Worm (Caenorhabditis elegans) whole organism, L1 larva: ENCODE measurements around the gene egl-38.

ENCODE experiments used
- C16A3.4 ChIP-seq: fragments of 150-350 bp; optimal IDR thresholded peaks from 2 replicates; lab custom pipeline; 2014; ENCODE audit warnings: missing biosample characterization, missing genetic modification characterization
- F16B12.6 ChIP-seq: fragments of 150-350 bp; optimal IDR thresholded peaks from 2 replicates; lab custom pipeline; 2014; ENCODE audit warnings: missing biosample characterization, missing genetic modification characterization
- ama-1 ChIP-seq: fragments of 150-350 bp; optimal IDR thresholded peaks from 2 replicates; lab custom pipeline; 2014
- dpl-1 ChIP-seq, 3 experiments: fragments of 150-350 bp in 2 of 3; sonication (generic microtip) in 1 of 3; optimal IDR thresholded peaks; 2 replicates each; lab custom pipeline; 2014 to 2017; ENCODE audit warnings: missing biosample characterization in 3 of 3, missing genetic modification characterization in 3 of 3, missing genetic modification reagents in 3 of 3
- fkh-4 ChIP-seq: sonication (generic microtip); optimal IDR thresholded peaks from 2 replicates; lab custom pipeline; 2016; ENCODE audit warnings: missing compliant biosample characterization, missing genetic modification characterization, borderline replicate concordance
- fkh-8 ChIP-seq: sonication (generic microtip); optimal IDR thresholded peaks from 2 replicates; lab custom pipeline; 2016; ENCODE audit warnings: mild to moderate bottlenecking, missing genetic modification characterization, missing compliant biosample characterization
- fos-1 ChIP-seq: fragments of 150-350 bp; optimal IDR thresholded peaks from 2 replicates; lab custom pipeline; 2014; ENCODE audit warnings: missing biosample characterization, missing genetic modification characterization
- grh-1 ChIP-seq: fragments of 200-800 bp; sonication (Bioruptor generic); IDR thresholded peaks from 2 replicates; pipeline ENCODE4 v1.3.6; 2022; ENCODE audit warnings: missing genetic modification reagents, missing genetic modification characterization, missing compliant biosample characterization
- hpl-2 ChIP-seq: fragments of 150-350 bp; optimal IDR thresholded peaks from 2 replicates; lab custom pipeline; 2014; ENCODE audit warnings: missing biosample characterization, missing genetic modification reagents, missing genetic modification characterization
- irx-1 ChIP-seq: sonication (generic microtip); optimal IDR thresholded peaks from 2 replicates; lab custom pipeline; 2016; ENCODE audit warnings: missing genetic modification characterization, missing compliant biosample characterization
- isw-1 ChIP-seq: fragments of 200-800 bp; sonication (Bioruptor generic); IDR thresholded peaks from 2 replicates; pipeline ENCODE4 v1.3.6; 2022; ENCODE audit warnings: missing genetic modification characterization, missing compliant biosample characterization
- lin-13 ChIP-seq: fragments of 150-350 bp; optimal IDR thresholded peaks from 2 replicates; lab custom pipeline; 2014; ENCODE audit warnings: missing biosample characterization, missing genetic modification reagents, missing genetic modification characterization
- lin-39 ChIP-seq: fragments of 150-350 bp; optimal IDR thresholded peaks from 2 replicates; lab custom pipeline; 2014; ENCODE audit warnings: missing biosample characterization, missing genetic modification reagents, missing genetic modification characterization
- mab-9 ChIP-seq: fragments of 200-800 bp; sonication (Bioruptor generic); IDR thresholded peaks from 2 replicates; pipeline ENCODE4 v1.3.6; 2022; ENCODE audit warnings: missing genetic modification reagents, missing genetic modification characterization, missing compliant biosample characterization
- mef-2 ChIP-seq: fragments of 150-350 bp; optimal IDR thresholded peaks from 2 replicates; lab custom pipeline; 2014; ENCODE audit warnings: missing biosample characterization, missing genetic modification characterization
- nhr-11 ChIP-seq: fragments of 150-350 bp; optimal IDR thresholded peaks from 2 replicates; lab custom pipeline; 2014; ENCODE audit warnings: missing biosample characterization, missing genetic modification characterization
- nhr-12 ChIP-seq: sonication (generic microtip); optimal IDR thresholded peaks from 2 replicates; lab custom pipeline; 2017; ENCODE audit warnings: missing biosample characterization, missing genetic modification characterization
- nhr-47 ChIP-seq: sonication (generic microtip); optimal IDR thresholded peaks from 2 replicates; lab custom pipeline; 2016; ENCODE audit warnings: mild to moderate bottlenecking, missing genetic modification characterization, moderate library complexity, missing compliant biosample characterization
- nhr-76 ChIP-seq: sonication (generic microtip); optimal IDR thresholded peaks from 2 replicates; lab custom pipeline; 2017; ENCODE audit warnings: missing biosample characterization, missing genetic modification characterization
- nhr-77 ChIP-seq: fragments of 150-350 bp; optimal IDR thresholded peaks from 2 replicates; lab custom pipeline; 2014; ENCODE audit warnings: missing biosample characterization, missing genetic modification characterization
- nhr-85 ChIP-seq: sonication (generic microtip); peaks from one replicate; lab custom pipeline; 2016; ENCODE audit warnings: missing genetic modification characterization, inconsistent platforms, missing compliant biosample characterization
- pax-3 ChIP-seq: fragments of 200-800 bp; sonication (Bioruptor generic); optimal IDR thresholded peaks from 2 replicates; lab custom pipeline; 2018; ENCODE audit warnings: mild to moderate bottlenecking, missing genetic modification characterization, moderate library complexity, missing compliant biosample characterization
- rnt-1 ChIP-seq: sonication (generic microtip); optimal IDR thresholded peaks from 2 replicates; lab custom pipeline; 2016; ENCODE audit warnings: mild to moderate bottlenecking, missing genetic modification characterization, moderate library complexity, missing compliant biosample characterization
- skn-1 ChIP-seq: fragments of 150-350 bp; optimal IDR thresholded peaks from 2 replicates; lab custom pipeline; 2014; ENCODE audit warnings: missing biosample characterization, missing genetic modification characterization
- snpc-4 ChIP-seq: fragments of 150-350 bp; optimal IDR thresholded peaks from 2 replicates; lab custom pipeline; 2014; ENCODE audit warnings: missing biosample characterization, missing genetic modification characterization
- snu-23 ChIP-seq: sonication (generic microtip); optimal IDR thresholded peaks from 2 replicates; lab custom pipeline; 2016; ENCODE audit warnings: missing genetic modification characterization, missing compliant biosample characterization
- swsn-7 ChIP-seq: sonication (generic microtip); optimal IDR thresholded peaks from 2 replicates; lab custom pipeline; 2016; ENCODE audit warnings: missing genetic modification characterization, missing compliant biosample characterization
- tbx-2 ChIP-seq: sonication (generic microtip); optimal IDR thresholded peaks from 2 replicates; lab custom pipeline; 2016; ENCODE audit warnings: missing genetic modification characterization, missing compliant biosample characterization
- tlp-1 ChIP-seq: fragments of 150-350 bp; optimal IDR thresholded peaks from 2 replicates; lab custom pipeline; 2014; ENCODE audit warnings: missing biosample characterization, missing genetic modification characterization
- unc-130 ChIP-seq: fragments of 150-350 bp; optimal IDR thresholded peaks from 2 replicates; lab custom pipeline; 2017; ENCODE audit warnings: missing biosample characterization, missing genetic modification characterization, inconsistent platforms
- unc-30 ChIP-seq: sonication (generic microtip); optimal IDR thresholded peaks from 2 replicates; lab custom pipeline; 2017; ENCODE audit warnings: missing biosample characterization, missing genetic modification characterization
- unc-62 ChIP-seq: fragments of 150-350 bp; optimal IDR thresholded peaks from 2 replicates; lab custom pipeline; 2014; ENCODE audit warnings: missing biosample characterization, missing genetic modification reagents, missing genetic modification characterization
- unc-86 ChIP-seq: sonication (generic microtip); optimal IDR thresholded peaks from 2 replicates; lab custom pipeline; 2016; ENCODE audit warnings: missing genetic modification characterization, missing compliant biosample characterization
- vab-15 ChIP-seq: sonication (generic microtip); optimal IDR thresholded peaks from 2 replicates; lab custom pipeline; 2017; ENCODE audit warnings: missing genotype, mild to moderate bottlenecking, missing genetic modification characterization, missing compliant biosample characterization
- zag-1 ChIP-seq: fragments of 150-350 bp; optimal IDR thresholded peaks from 2 replicates; lab custom pipeline; 2014; ENCODE audit warnings: missing biosample characterization, missing genetic modification characterization
- zip-4 ChIP-seq: fragments of 200-800 bp; sonication (Bioruptor generic); optimal IDR thresholded peaks from 2 replicates; lab custom pipeline; 2018; ENCODE audit warnings: mild to moderate bottlenecking, missing genetic modification characterization, moderate library complexity, missing compliant biosample characterization
- ztf-4 ChIP-seq: fragments of 150-350 bp; optimal IDR thresholded peaks from 2 replicates; lab custom pipeline; 2014; ENCODE audit warnings: missing biosample characterization, missing genetic modification characterization

Gene egl-38

DNA sequence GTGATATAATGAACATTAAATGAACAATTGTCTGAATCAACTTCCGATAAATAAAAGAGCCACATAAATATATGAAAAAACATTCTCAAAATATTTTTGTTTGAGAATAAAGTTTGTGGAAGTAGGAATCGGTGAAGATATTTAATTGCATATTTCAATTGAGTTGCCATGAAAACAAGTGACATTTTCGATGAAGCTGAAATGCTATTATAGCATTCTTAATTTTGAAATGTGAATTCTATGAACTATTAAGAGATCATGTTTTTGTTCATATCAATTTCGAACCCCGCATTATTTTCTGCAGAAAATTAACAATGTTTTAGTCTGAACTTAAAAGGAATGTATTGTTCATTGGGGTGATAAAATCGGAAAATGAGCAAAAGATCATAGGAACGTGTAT, 11.9 kb upstream of the egl-38 start, which contains the start of gene irld-21:
Gene irld-21, minus strand, starts transcription at position 101 of the 400 bp plus-strand sequence.
- TF ChIP-seq nhr-12 (no peak), irx-1 (tag; lab: Kevin White, UChicago) (no peak), unc-86 (tag; lab: Kevin White, UChicago) (no peak), ztf-4 (tag; lab: Kevin White, UChicago) (no peak), zip-4 (no peak), swsn-7 (tag; lab: Kevin White, UChicago) (no peak), nhr-11 (tag; lab: Kevin White, UChicago) (no peak), unc-62 (no peak), nhr-47 (tag; lab: Kevin White, UChicago) (no peak), zag-1 (no peak), nhr-85 (tag; lab: Kevin White, UChicago) (no peak), unc-30 (tag; lab: Kevin White, UChicago) (no peak), pax-3 (tag; lab: Kevin White, UChicago) (no peak), dpl-1 (GFP tag; optimal IDR thresholded peaks at IDR 0.05; lab: Kevin White, UChicago) (no peak), C16A3.4 (tag; lab: Kevin White, UChicago) (no peak), fos-1 (tag; lab: Kevin White, UChicago) (no peak), grh-1 (GFP tag; lab: Robert Waterston, UW) (no peak), ama-1 (no peak), skn-1 (tag; lab: Kevin White, UChicago) (no peak)

DNA sequence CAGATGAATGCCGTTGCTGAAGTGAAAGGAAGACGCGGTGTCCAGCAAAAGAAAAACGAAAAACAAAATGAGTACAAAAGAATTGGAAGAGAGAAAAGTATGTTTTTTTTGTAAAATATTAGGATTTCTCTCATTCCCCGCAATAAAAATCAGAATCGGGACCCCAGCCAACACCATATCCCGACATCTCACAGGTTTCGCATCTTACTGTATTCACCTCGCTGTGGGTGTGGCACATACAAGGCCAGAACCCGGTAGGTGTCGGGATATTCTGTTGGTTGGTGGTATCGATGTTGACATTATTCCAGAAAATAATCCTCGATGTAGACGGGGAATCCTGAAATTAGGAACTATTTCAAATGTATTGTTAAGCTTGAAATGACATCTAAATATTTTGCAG, 6.4 kb upstream of the egl-38 start:
- TF ChIP-seq unc-86 (tag; lab: Kevin White, UChicago) = no peak
- TF ChIP-seq hpl-2 (GFP tag; lab: Kevin White, UChicago) = no peak
- no peak for TF ChIP-seq fkh-4 (tag; lab: Kevin White, UChicago)
- TF ChIP-seq snpc-4 (tag; lab: Kevin White, UChicago) = no peak
- TF ChIP-seq lin-13 (GFP tag; lab: Kevin White, UChicago) = no peak
- no peak for TF ChIP-seq isw-1 (GFP tag; lab: Robert Waterston, UW)
- no peak for TF ChIP-seq nhr-11 (tag; lab: Kevin White, UChicago)
- no peak for TF ChIP-seq tbx-2 (tag; lab: Kevin White, UChicago)
- no peak for TF ChIP-seq mab-9 (GFP tag; lab: Robert Waterston, UW)
- no peak for TF ChIP-seq nhr-77
- TF ChIP-seq, all 84 proteins: peak for 0

DNA sequence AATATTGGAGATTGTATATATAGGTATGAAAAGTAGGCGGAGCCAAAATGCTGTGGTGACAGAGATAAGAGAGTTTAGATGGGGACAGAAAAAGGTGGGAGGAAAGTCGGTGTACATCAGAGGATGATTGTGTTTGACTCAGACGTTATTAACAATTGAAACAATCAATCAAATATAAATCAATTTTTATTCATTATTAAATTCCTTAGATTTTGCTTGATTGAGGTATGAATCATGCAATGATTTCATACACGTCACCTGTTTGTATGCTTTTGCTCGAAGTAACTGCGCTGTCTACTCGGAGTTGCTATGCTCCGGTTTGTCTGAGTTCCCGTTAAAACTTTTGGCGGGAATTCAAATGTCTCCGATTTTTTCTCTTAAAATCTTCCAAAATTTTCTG, 4.8 kb upstream of the egl-38 start, which contains the start of gene C04G2.10:
Gene C04G2.10, plus strand, starts transcription at position 301 of the 400 bp plus-strand sequence.
- TF ChIP-seq nhr-12 = no peak
- TF ChIP-seq fkh-8 (tag; lab: Kevin White, UChicago) = no peak
- no peak for TF ChIP-seq vab-15
- TF ChIP-seq grh-1 (GFP tag; lab: Robert Waterston, UW) = no peak
- no peak for TF ChIP-seq snu-23 (GFP tag; lab: Kevin White, UChicago)
- TF ChIP-seq rnt-1 (tag; lab: Kevin White, UChicago) = no peak
- no peak for TF ChIP-seq unc-130 (tag; lab: Kevin White, UChicago)
- no peak for TF ChIP-seq lin-39 (tag; lab: Kevin White, UChicago)
- no peak for TF ChIP-seq nhr-76 (tag; lab: Kevin White, UChicago)
- no peak for TF ChIP-seq mef-2 (tag; lab: Kevin White, UChicago)
- TF ChIP-seq, all 84 proteins: peak for 0

DNA sequence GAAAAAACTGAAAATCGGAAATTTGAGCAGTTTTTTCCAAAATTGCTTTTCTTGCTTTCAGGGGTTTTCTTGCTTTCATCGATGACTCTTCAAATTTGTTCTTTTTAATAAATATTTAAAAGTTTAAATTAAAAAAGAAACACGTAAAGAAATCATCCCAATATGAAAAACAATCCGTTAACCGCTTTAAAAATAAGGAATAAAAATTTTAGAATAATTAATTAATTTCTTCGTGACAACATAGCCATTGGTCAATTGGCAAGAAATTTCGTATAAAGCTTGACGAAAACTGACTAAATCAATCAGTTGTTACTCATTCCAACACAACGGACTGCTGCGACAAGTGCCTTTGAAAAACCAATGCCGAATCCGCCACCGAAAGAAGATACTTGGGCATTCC, 2.3 kb upstream of the egl-38 start, which contains the start of gene nsph-3.2:
Gene nsph-3.2, plus strand, starts transcription at position 301 of the 400 bp plus-strand sequence.
- TF ChIP-seq F16B12.6 = no peak
- no peak for TF ChIP-seq nhr-76 (tag; lab: Kevin White, UChicago)
- TF ChIP-seq tlp-1 (tag; lab: Kevin White, UChicago) = no peak
- TF ChIP-seq unc-30 (tag; lab: Kevin White, UChicago) = no peak
- no peak for TF ChIP-seq lin-39 (tag; lab: Kevin White, UChicago)
- TF ChIP-seq, all 84 proteins: peak for 0
